Worm (Caenorhabditis elegans) whole organism, young adult: ENCODE measurements around the gene F42A9.9.

ENCODE experiments used
- B0336.3 ChIP-seq: fragments of 200-800 bp; sonication (Bioruptor generic); IDR thresholded peaks from 2 replicates; pipeline ENCODE4 v1.3.6; 2022; ENCODE audit warnings: missing genetic modification characterization, missing compliant biosample characterization
- C06A6.2 ChIP-seq: fragments of 200-800 bp; sonication (Bioruptor generic); conservative IDR thresholded peaks from 2 replicates; pipeline ENCODE4 v1.3.6; 2022; ENCODE audit warnings: missing genetic modification characterization, missing compliant biosample characterization
- F49E8.2 ChIP-seq: sonication (generic microtip); optimal IDR thresholded peaks from 3 replicates; lab custom pipeline; 2017; ENCODE audit warnings: missing genetic modification characterization, mild to moderate bottlenecking, missing compliant biosample characterization, antibody characterized with exemption, moderate library complexity; ENCODE audit not compliant: insufficient read depth
- F55B11.4 ChIP-seq: sonication (generic microtip); optimal IDR thresholded peaks from 2 replicates; lab custom pipeline; 2016; ENCODE audit warnings: missing compliant biosample characterization, missing genetic modification characterization, borderline replicate concordance; ENCODE audit not compliant: insufficient read depth
- F57A8.1 ChIP-seq: fragments of 200-800 bp; sonication (Bioruptor generic); optimal IDR thresholded peaks from 2 replicates; lab custom pipeline; 2018; ENCODE audit warnings: mild to moderate bottlenecking, missing genetic modification characterization, moderate library complexity, missing compliant biosample characterization
- K11D2.4 ChIP-seq: fragments of 200-800 bp; sonication (Bioruptor generic); IDR thresholded peaks from 2 replicates; pipeline ENCODE4 v1.3.6; 2022; ENCODE audit warnings: missing genetic modification reagents, missing genetic modification characterization, missing compliant biosample characterization
- K12H6.12 ChIP-seq: fragments of 200-800 bp; sonication (Bioruptor generic); optimal IDR thresholded peaks from 2 replicates; lab custom pipeline; 2018; ENCODE audit warnings: mild to moderate bottlenecking, missing genetic modification characterization, missing compliant biosample characterization
- T07F8.4 ChIP-seq: sonication (generic microtip); optimal IDR thresholded peaks from 2 replicates; lab custom pipeline; 2016; ENCODE audit warnings: mild to moderate bottlenecking, missing genetic modification characterization, moderate library complexity, missing compliant biosample characterization
- Y53F4B.3 ChIP-seq: fragments of 200-800 bp; sonication (Bioruptor generic); IDR thresholded peaks from 2 replicates; pipeline ENCODE4 v1.3.6; 2022; ENCODE audit warnings: missing genetic modification reagents, missing genetic modification characterization, missing compliant biosample characterization
- Y79H2A.3 ChIP-seq: fragments of 200-800 bp; sonication (Bioruptor generic); conservative IDR thresholded peaks from 2 replicates; pipeline ENCODE4 v1.3.6; 2022; ENCODE audit warnings: missing genetic modification reagents, missing genetic modification characterization, missing compliant biosample characterization
- aptf-3 ChIP-seq: fragments of 200-800 bp; sonication (Bioruptor generic); IDR thresholded peaks from 2 replicates; pipeline ENCODE4 v1.3.6; 2022; ENCODE audit warnings: missing genetic modification characterization, missing compliant biosample characterization
- attf-3 ChIP-seq: fragments of 200-800 bp; sonication (Bioruptor generic); conservative IDR thresholded peaks from 2 replicates; pipeline ENCODE4 v1.3.6; 2022; ENCODE audit warnings: missing genetic modification reagents, missing genetic modification characterization, missing compliant biosample characterization
- attf-5 ChIP-seq: fragments of 200-800 bp; sonication (Bioruptor generic); optimal IDR thresholded peaks from 2 replicates; lab custom pipeline; 2018; ENCODE audit warnings: mild to moderate bottlenecking, missing genetic modification characterization, missing compliant biosample characterization
- ccch-3 ChIP-seq: fragments of 200-800 bp; sonication (Bioruptor generic); optimal IDR thresholded peaks from 2 replicates; lab custom pipeline; 2018; ENCODE audit warnings: mild to moderate bottlenecking, missing genetic modification characterization, missing compliant biosample characterization
- cebp-1 ChIP-seq, 2 experiments: fragments of 200-800 bp in 1 of 2; sonication (Bioruptor generic) in 1 of 2; sonication (generic microtip) in 1 of 2; IDR thresholded peaks in 1 of 2; optimal IDR thresholded peaks in 1 of 2; 2 replicates each; pipeline versions ENCODE4 v1.3.6 to Lab custom; 2017 to 2022; ENCODE audit warnings: missing compliant biosample characterization in 2 of 2, missing genetic modification characterization in 2 of 2, mild to moderate bottlenecking in 1 of 2, missing genetic modification reagents in 1 of 2, moderate library complexity in 1 of 2
- ceh-27 ChIP-seq: fragments of 200-800 bp; sonication (Bioruptor generic); optimal IDR thresholded peaks from 2 replicates; lab custom pipeline; 2018; ENCODE audit warnings: mild to moderate bottlenecking, missing genetic modification characterization, moderate library complexity, missing compliant biosample characterization
- dox-1 ChIP-seq: fragments of 200-800 bp; sonication (Bioruptor generic); IDR thresholded peaks from 2 replicates; pipeline ENCODE4 v1.3.6; 2022; ENCODE audit warnings: missing genetic modification reagents, missing genetic modification characterization, missing compliant biosample characterization
- ets-4 ChIP-seq: fragments of 200-800 bp; sonication (Bioruptor generic); optimal IDR thresholded peaks from 2 replicates; lab custom pipeline; 2018; ENCODE audit warnings: mild to moderate bottlenecking, missing genetic modification characterization, missing compliant biosample characterization
- hmg-1.2 ChIP-seq: fragments of 200-800 bp; sonication (Bioruptor generic); IDR thresholded peaks from 2 replicates; pipeline ENCODE4 v1.3.6; 2022; ENCODE audit warnings: missing genetic modification reagents, missing genetic modification characterization, missing compliant biosample characterization
- let-607 ChIP-seq, 2 experiments: fragments of 200-800 bp in 1 of 2; sonication (Bioruptor generic) in 1 of 2; sonication (generic microtip) in 1 of 2; optimal IDR thresholded peaks; 2 replicates each; lab custom pipeline; 2016 to 2018; ENCODE audit warnings: mild to moderate bottlenecking in 2 of 2, missing compliant biosample characterization in 2 of 2, missing genetic modification characterization in 2 of 2, moderate library complexity in 2 of 2, missing genotype in 1 of 2
- lin-26 ChIP-seq: fragments of 200-800 bp; sonication (Bioruptor generic); IDR thresholded peaks from 2 replicates; pipeline ENCODE4 v1.3.6; 2022; ENCODE audit warnings: missing genetic modification reagents, missing genetic modification characterization, missing compliant biosample characterization
- lin-40 ChIP-seq: sonication (generic microtip); optimal IDR thresholded peaks from 2 replicates; lab custom pipeline; 2016; ENCODE audit warnings: missing genetic modification characterization, mild to moderate bottlenecking, missing compliant biosample characterization, missing genotype, missing genetic modification reagents
- lin-54 ChIP-seq: fragments of 200-800 bp; sonication (Bioruptor generic); optimal IDR thresholded peaks from 2 replicates; lab custom pipeline; 2018; ENCODE audit warnings: mild to moderate bottlenecking, missing genetic modification characterization, missing compliant biosample characterization
- lsl-1 ChIP-seq: fragments of 200-800 bp; sonication (Bioruptor generic); optimal IDR thresholded peaks from 2 replicates; lab custom pipeline; 2018; ENCODE audit warnings: mild to moderate bottlenecking, missing genetic modification characterization, moderate library complexity, missing compliant biosample characterization
- madf-10 ChIP-seq: sonication (generic microtip); optimal IDR thresholded peaks from 2 replicates; lab custom pipeline; 2016; ENCODE audit warnings: mild to moderate bottlenecking, missing genetic modification characterization, missing compliant biosample characterization
- madf-6 ChIP-seq: fragments of 200-800 bp; sonication (Bioruptor generic); IDR thresholded peaks from 2 replicates; pipeline ENCODE4 v1.3.6; 2022; ENCODE audit warnings: missing genetic modification reagents, missing genetic modification characterization, missing compliant biosample characterization
- nfyb-1 ChIP-seq: fragments of 200-800 bp; sonication (Bioruptor generic); IDR thresholded peaks from 2 replicates; pipeline ENCODE4 v1.3.6; 2022; ENCODE audit warnings: missing genetic modification reagents, missing genetic modification characterization, missing compliant biosample characterization
- nhr-80 ChIP-seq: sonication (generic microtip); optimal IDR thresholded peaks from 2 replicates; lab custom pipeline; 2016; ENCODE audit warnings: missing genetic modification characterization, missing compliant biosample characterization
- pbrm-1 ChIP-seq: fragments of 200-800 bp; sonication (Bioruptor generic); IDR thresholded peaks from 2 replicates; pipeline ENCODE4 v1.3.6; 2022; ENCODE audit warnings: missing genetic modification reagents, missing genetic modification characterization, missing compliant biosample characterization
- sdz-38 ChIP-seq: sonication (generic microtip); optimal IDR thresholded peaks from 2 replicates; lab custom pipeline; 2016; ENCODE audit warnings: missing genotype, missing genetic modification characterization, missing compliant biosample characterization
- snpc-1.1 ChIP-seq: sonication (generic microtip); optimal IDR thresholded peaks from 2 replicates; lab custom pipeline; 2017; ENCODE audit warnings: missing genetic modification characterization, mild to moderate bottlenecking, missing compliant biosample characterization, antibody characterized with exemption, moderate library complexity, missing genotype, missing genetic modification reagents; ENCODE audit not compliant: insufficient read depth
- snpc-1.3 ChIP-seq: sonication (generic microtip); optimal IDR thresholded peaks from 2 replicates; lab custom pipeline; 2017; ENCODE audit warnings: missing genetic modification characterization, mild to moderate bottlenecking, missing compliant biosample characterization, antibody characterized with exemption, moderate library complexity, missing genotype, missing genetic modification reagents; ENCODE audit not compliant: insufficient read depth
- snpc-4 ChIP-seq, 5 experiments: fragments of 150-350 bp in 1 of 5; sonication (generic microtip) in 4 of 5; optimal IDR thresholded peaks; 2 replicates each; lab custom pipeline; 2014 to 2018; ENCODE audit warnings: missing genetic modification characterization in 5 of 5, missing biosample characterization in 3 of 5, antibody characterized with exemption in 2 of 5, mild to moderate bottlenecking in 2 of 5, missing compliant biosample characterization in 2 of 5, missing genotype in 2 of 5, moderate library complexity in 2 of 5, missing genetic modification reagents in 1 of 5
- somi-1 ChIP-seq: fragments of 200-800 bp; sonication (Bioruptor generic); optimal IDR thresholded peaks from 2 replicates; lab custom pipeline; 2018; ENCODE audit warnings: mild to moderate bottlenecking, missing genetic modification characterization, missing compliant biosample characterization
- tbp1 ChIP-seq: fragments of 200-800 bp; sonication (Bioruptor generic); optimal IDR thresholded peaks from 2 replicates; lab custom pipeline; 2018; ENCODE audit warnings: mild to moderate bottlenecking, missing genetic modification characterization, missing compliant biosample characterization
- unc-62 ChIP-seq: fragments of 150-350 bp; optimal IDR thresholded peaks from 2 replicates; lab custom pipeline; 2014; ENCODE audit warnings: missing biosample characterization, missing genetic modification reagents, missing genetic modification characterization
- ztf-18 ChIP-seq: sonication (generic microtip); optimal IDR thresholded peaks from 2 replicates; lab custom pipeline; 2016; ENCODE audit warnings: missing genotype, mild to moderate bottlenecking, missing genetic modification characterization, missing compliant biosample characterization
- ztf-26 ChIP-seq: sonication (generic microtip); optimal IDR thresholded peaks from 2 replicates; lab custom pipeline; 2017; ENCODE audit warnings: missing genetic modification characterization, missing compliant biosample characterization
- ztf-28 ChIP-seq: fragments of 200-800 bp; sonication (Bioruptor generic); IDR thresholded peaks from 2 replicates; pipeline ENCODE4 v1.3.6; 2022; ENCODE audit warnings: missing genetic modification reagents, missing genetic modification characterization, missing compliant biosample characterization

F42A9.9 gene

ce11 chrIV:8626294-8626693 is 12.4 kb downstream of the F42A9.9 start (continued):
- TF ChIP-seq K11D2.4 (no peak), T07F8.4 (tag; lab: Kevin White, UChicago) (no peak), F55B11.4 (tag; lab: Kevin White, UChicago) (no peak), lin-26 (GFP tag; lab: Robert Waterston, UW) (no peak), lin-40 (tag; lab: Kevin White, UChicago) (no peak), somi-1 (no peak), Y53F4B.3 (GFP tag; lab: Robert Waterston, UW) (no peak), lsl-1 (GFP tag; lab: Kevin White, UChicago) (no peak), pbrm-1 (0 out of 2 replicates have a peak, but pooled peaks have one; percentile 52), F57A8.1 (GFP tag; lab: Kevin White, UChicago) (no peak), snpc-4 (GFP tag; optimal IDR thresholded peaks at IDR 0.05; lab: Kevin White, UChicago) (no peak), snpc-4 (tag; optimal IDR thresholded peaks at IDR 0.05; lab: Kevin White, UChicago) (no peak)

ce11 chrIV:8625730-8626129 is 12.9 kb downstream of the F42A9.9 start:
- TF ChIP-seq ztf-28 (GFP tag; lab: Robert Waterston, UW): no peak
- no peak for TF ChIP-seq lin-26 (GFP tag; lab: Robert Waterston, UW)
- TF ChIP-seq ets-4: no peak
- TF ChIP-seq snpc-1.3 (tag; lab: Kevin White, UChicago): no peak

ce11 chrIV:8620102-8620733 is 18.4 kb downstream of the F42A9.9 start, which contains the start of gene lin-49:
Gene lin-49, plus strand, starts transcription at chrIV:8620683.
- TF ChIP-seq ztf-26 (tag; lab: Kevin White, UChicago) (peak; percentile 38), ceh-27 (GFP tag; lab: Kevin White, UChicago) (peak; percentile 66), nfyb-1 (GFP tag; lab: Robert Waterston, UW) (0 out of 2 replicates have a peak, but pooled peaks have one; percentile 53), hmg-1.2 (GFP tag; lab: Robert Waterston, UW) (peak; percentile 86; the same call in 1 of the 2 replicates), ztf-18 (tag; lab: Kevin White, UChicago) (peak; percentile 23), somi-1 (no peak), C06A6.2 (0 out of 2 replicates have a peak, but pooled peaks have one; percentile 11), dox-1 (GFP tag; lab: Robert Waterston, UW) (peak; percentile 60; the same call in 1 of the 2 replicates), snpc-1.1 (tag; lab: Kevin White, UChicago) (no peak), Y79H2A.3 (GFP tag; lab: Robert Waterston, UW) (no peak), snpc-4 (GFP tag; optimal IDR thresholded peaks at IDR 0.05; lab: Kevin White, UChicago) (no peak), snpc-4 (tag; optimal IDR thresholded peaks at IDR 0.05; lab: Kevin White, UChicago) (peak in 1 of 4 experiments; percentile 23), unc-62 (no peak), lin-26 (GFP tag; lab: Robert Waterston, UW) (peak; percentile 72; the same call in 1 of the 2 replicates), attf-5 (peak; percentile 85), nhr-80 (peak; percentile 75), F55B11.4 (tag; lab: Kevin White, UChicago) (no peak), lin-54 (GFP tag; lab: Kevin White, UChicago) (peak; percentile 36), madf-10 (peak; percentile 39), K12H6.12 (peak; percentile 56), cebp-1 (GFP tag; IDR thresholded peaks at IDR 0.05; lab: Robert Waterston, UW) (no peak), cebp-1 (tag; optimal IDR thresholded peaks at IDR 0.05; lab: Kevin White, UChicago) (peak; percentile 60), aptf-3 (GFP tag; lab: Robert Waterston, UW) (no peak), ccch-3 (no peak), madf-6 (GFP tag; lab: Robert Waterston, UW) (0 out of 2 replicates have a peak, but pooled peaks have one; percentile 16), F49E8.2 (tag; lab: Kevin White, UChicago) (no peak), B0336.3 (GFP tag; lab: Robert Waterston, UW) (peak; percentile 43; the same call in 1 of the 2 replicates), let-607 (tag; optimal IDR thresholded peaks at IDR 0.05; lab: Kevin White, UChicago) (peak in 1 of 2 experiments; percentile 14), sdz-38 (tag; lab: Kevin White, UChicago) (no peak), tbp1 (GFP tag; lab: Kevin White, UChicago) (peak; percentile 32), lin-40 (tag; lab: Kevin White, UChicago) (peak; percentile 62), attf-3 (GFP tag; lab: Robert Waterston, UW) (no peak)
